Worm (Caenorhabditis elegans): Measurements from ENCODE around the gene F33G12.7.

F33G12.7 gene

ce11 chrII:5056254-5056653 is 15.8 kb upstream of the F33G12.7 start:
- TF ChIP-seq C34F6.9 (tag; optimal IDR thresholded peaks at IDR 0.05): no peak

ce11 chrII:5055129-5055666 is 14.7 kb upstream of the F33G12.7 start, which contains the start of the genes ify-1 and rpl-22:
TSS of gene ify-1 (minus strand) at chrII:5055179.
TSS of gene rpl-22 (plus strand) at chrII:5055616.
- TF ChIP-seq dmd-4 (tag; optimal IDR thresholded peaks at IDR 0.05) (no peak), ceh-82 (tag; optimal IDR thresholded peaks at IDR 0.05) (peak; percentile 73), elt-3 (tag; optimal IDR thresholded peaks at IDR 0.05) (no peak), skn-1 (tag; optimal IDR thresholded peaks at IDR 0.05) (no peak), peb-1 (tag; optimal IDR thresholded peaks at IDR 0.05) (no peak), lsy-2 (tag; optimal IDR thresholded peaks at IDR 0.05) (peak; percentile 98 to 100), ZK546.5 (tag; optimal IDR thresholded peaks at IDR 0.05) (peak; percentile 83), nhr-237 (tag; optimal IDR thresholded peaks at IDR 0.05) (no peak), ceh-16 (tag; optimal IDR thresholded peaks at IDR 0.05) (peak; percentile 71), elt-1 (tag; optimal IDR thresholded peaks at IDR 0.05) (no peak), unc-39 (tag; optimal IDR thresholded peaks at IDR 0.05) (no peak), gmeb-1 (tag; optimal IDR thresholded peaks at IDR 0.05) (peak; percentile 95), egl-27 (tag; optimal IDR thresholded peaks at IDR 0.05) (peak; percentile 39), ztf-11 (tag; optimal IDR thresholded peaks at IDR 0.05) (no peak), snpc-4 (tag; optimal IDR thresholded peaks at IDR 0.05) (peak; percentile 94), ztf-1 (GFP tag; conservative IDR thresholded peaks at IDR 0.05) (no peak), nhr-6 (tag; optimal IDR thresholded peaks at IDR 0.05) (peak; percentile 89), lin-39 (tag; optimal IDR thresholded peaks at IDR 0.05) (no peak), ama-1 (optimal IDR thresholded peaks at IDR 0.05) (peak; percentile 71), R02D3.7 (tag; optimal IDR thresholded peaks at IDR 0.05) (peak; percentile 43), sma-9 (GFP tag; optimal IDR thresholded peaks at IDR 0.05) (peak; percentile 94), sma-9 (tag; optimal IDR thresholded peaks at IDR 0.05) (no peak), mab-5 (tag; optimal IDR thresholded peaks at IDR 0.05) (peak; percentile 90), ztf-4 (tag; optimal IDR thresholded peaks at IDR 0.05) (peak; percentile 90), zag-1 (tag; optimal IDR thresholded peaks at IDR 0.05) (peak; percentile 78), alr-1 (tag; optimal IDR thresholded peaks at IDR 0.05) (no peak), sem-4 (tag; optimal IDR thresholded peaks at IDR 0.05) (peak; percentile 93), nhr-11 (tag; optimal IDR thresholded peaks at IDR 0.05) (peak; percentile 37), F13H6.1 (tag; optimal IDR thresholded peaks at IDR 0.05) (peak; percentile 92), lin-11 (tag; optimal IDR thresholded peaks at IDR 0.05) (peak; percentile 96), C34F6.9 (tag; optimal IDR thresholded peaks at IDR 0.05) (peak; percentile 96), fos-1 (tag; optimal IDR thresholded peaks at IDR 0.05) (peak; percentile 83), unc-55 (GFP tag; optimal IDR thresholded peaks at IDR 0.05) (peak; percentile 99), nhr-21 (tag; optimal IDR thresholded peaks at IDR 0.05) (peak; percentile 94), Y55F3AM.14 (GFP tag; optimal IDR thresholded peaks at IDR 0.05) (peak; percentile 28), nhr-129 (tag; optimal IDR thresholded peaks at IDR 0.05) (peak; percentile 98), crh-2 (tag; optimal IDR thresholded peaks at IDR 0.05) (peak; percentile 98), lin-13 (GFP tag; optimal IDR thresholded peaks at IDR 0.05) (peak; percentile 95), nhr-12 (tag; optimal IDR thresholded peaks at IDR 0.05) (no peak), nhr-25 (tag; optimal IDR thresholded peaks at IDR 0.05) (peak; percentile 95), mdl-1 (tag; optimal IDR thresholded peaks at IDR 0.05) (peak in 1 of 2 experiments; percentile 51), nhr-23 (tag; optimal IDR thresholded peaks at IDR 0.05) (no peak), nhr-77 (tag; optimal IDR thresholded peaks at IDR 0.05) (peak; percentile 76), mbf-1 (tag; optimal IDR thresholded peaks at IDR 0.05) (no peak), sma-3 (GFP tag; optimal IDR thresholded peaks at IDR 0.05) (peak; percentile 94), blmp-1 (tag; optimal IDR thresholded peaks at IDR 0.05; ENCODE audit: insufficient read depth) (peak; percentile 86), nhr-10 (tag; optimal IDR thresholded peaks at IDR 0.05) (peak; percentile 34), aly-2 (tag; optimal IDR thresholded peaks at IDR 0.05) (no peak), unc-62 (GFP tag; optimal IDR thresholded peaks at IDR 0.05) (peak; percentile 47)

Data from whole organism, L2 larva.